Worm (Caenorhabditis elegans) whole organism, dauer: Measurements from ENCODE around the gene rpl-38.

ENCODE experiments used
- unc-62 ChIP-seq: sonication (generic microtip); optimal IDR thresholded peaks from 2 replicates; lab custom pipeline; 2017; ENCODE audit warnings: missing biosample characterization, missing genetic modification reagents, missing genetic modification characterization

Gene rpl-38

ce11 chrV:15495169-15495568 lies 16.8 kb upstream of the rpl-38 start, which contains the start of gene srh-219:
TSS of gene srh-219 (plus strand) at chrV:15495469.
- TF ChIP-seq unc-62 = no peak

ce11 chrV:15497731-15498130 lies 14.2 kb upstream of the rpl-38 start:
- no peak for TF ChIP-seq unc-62

- no peak for TF ChIP-seq unc-62
These were observed 13.5 kb upstream of the rpl-38 start, which contains the start of gene C06B8.7 for ce11 chrV:15498434-15498833. TSS of gene C06B8.7 (plus strand) at chrV:15498734.

ce11 chrV:15499099-15499498 lies 12.9 kb upstream of the rpl-38 start:
- TF ChIP-seq unc-62 = no peak

ce11 chrV:15503603-15504002 lies 8.4 kb upstream of the rpl-38 start:
- TF ChIP-seq unc-62 = no peak

- no peak for TF ChIP-seq unc-62
These were observed 6.9 kb upstream of the rpl-38 start for ce11 chrV:15505068-15505467.

- no peak for TF ChIP-seq unc-62
These were observed 1.1 kb downstream of the rpl-38 start for ce11 chrV:15512856-15513756.

ce11 chrV:15515365-15515764 lies 3.4 kb downstream of the rpl-38 start:
- TF ChIP-seq unc-62 = no peak

ce11 chrV:15516476-15516875 lies 4.5 kb downstream of the rpl-38 start:
- no peak for TF ChIP-seq unc-62

- no peak for TF ChIP-seq unc-62
These were observed 5.4 kb downstream of the rpl-38 start, which contains the start of gene F21A3.3 for ce11 chrV:15517413-15517812. TSS of gene F21A3.3 (plus strand) at chrV:15517713.

- no peak for TF ChIP-seq unc-62
These were observed 7.9 kb downstream of the rpl-38 start for ce11 chrV:15519845-15520244.

ce11 chrV:15520398-15520797 lies 8.4 kb downstream of the rpl-38 start:
- TF ChIP-seq unc-62 = no peak

- TF ChIP-seq unc-62 = no peak
These were observed 10.0 kb downstream of the rpl-38 start, which contains the start of gene lgc-31 for ce11 chrV:15521920-15522319. TSS of gene lgc-31 (minus strand) at chrV:15522020.

ce11 chrV:15529069-15529468 lies 17.1 kb downstream of the rpl-38 start, which contains the start of gene srh-276:
TSS of gene srh-276 (plus strand) at chrV:15529369.
- no peak for TF ChIP-seq unc-62

ce11 chrV:15533096-15533495 lies 21.1 kb downstream of the rpl-38 start, which contains the start of gene F21A3.11:
TSS of gene F21A3.11 (minus strand) at chrV:15533212.
- no peak for TF ChIP-seq unc-62

- TF ChIP-seq unc-62 = no peak
These were observed 21.9 kb downstream of the rpl-38 start, which contains the start of gene F21A3.2 for ce11 chrV:15533864-15534263. TSS of gene F21A3.2 (minus strand) at chrV:15533964.

- no peak for TF ChIP-seq unc-62
These were observed 24.4 kb downstream of the rpl-38 start, which contains the start of gene F21A3.4 for ce11 chrV:15536320-15536719. TSS of gene F21A3.4 (plus strand) at chrV:15536620.

ce11 chrV:15537923-15538322 lies 26.0 kb downstream of the rpl-38 start, which contains the start of gene prde-1:
TSS of gene prde-1 (plus strand) at chrV:15538244.
- TF ChIP-seq unc-62 = no peak
